Worm (Caenorhabditis elegans) whole organism, early embryonic: ENCODE results near the gene C50F4.4.

ENCODE experiments used
- F13C5.2 ChIP-seq: sonication (generic microtip); optimal IDR thresholded peaks from 2 replicates; lab custom pipeline; 2017; ENCODE audit warnings: mild to moderate bottlenecking, missing genetic modification characterization, inconsistent platforms, missing compliant biosample characterization
- aly-1 ChIP-seq: sonication (generic microtip); optimal IDR thresholded peaks from 2 replicates; lab custom pipeline; 2016; ENCODE audit warnings: missing genetic modification characterization, missing compliant biosample characterization
- ama-1 ChIP-seq: fragments of 150-350 bp; optimal IDR thresholded peaks from 2 replicates; lab custom pipeline; 2014
- ceh-36 ChIP-seq: sonication (generic microtip); optimal IDR thresholded peaks from 2 replicates; lab custom pipeline; 2016; ENCODE audit warnings: missing genetic modification characterization, inconsistent platforms, missing compliant biosample characterization
- ets-7 ChIP-seq: sonication (generic microtip); optimal IDR thresholded peaks from 2 replicates; lab custom pipeline; 2016; ENCODE audit warnings: missing genotype, missing genetic modification characterization, missing compliant biosample characterization
- flt-1 ChIP-seq: fragments of 200-800 bp; sonication (Bioruptor generic); IDR thresholded peaks from 2 replicates; pipeline ENCODE4 v1.3.6; 2022; ENCODE audit warnings: missing genetic modification characterization, missing compliant biosample characterization
- hmbx-1 ChIP-seq: sonication (generic microtip); optimal IDR thresholded peaks from 2 replicates; lab custom pipeline; 2016; ENCODE audit warnings: mild to moderate bottlenecking, missing genetic modification characterization, missing compliant biosample characterization
- pes-1 ChIP-seq: fragments of 200-800 bp; sonication (Bioruptor generic); IDR thresholded peaks from 2 replicates; pipeline ENCODE4 v1.3.6; 2022; ENCODE audit warnings: missing genetic modification reagents, missing genetic modification characterization, missing compliant biosample characterization
- scrt-1 ChIP-seq: fragments of 200-800 bp; sonication (Bioruptor generic); IDR thresholded peaks from 2 replicates; pipeline ENCODE4 v1.3.6; 2022; ENCODE audit warnings: missing genetic modification characterization, missing compliant biosample characterization
- sea-1 ChIP-seq: fragments of 200-800 bp; sonication (Bioruptor generic); conservative IDR thresholded peaks from 2 replicates; pipeline ENCODE4 v1.3.6; 2022; ENCODE audit warnings: missing genetic modification characterization, missing compliant biosample characterization
- tbx-37 ChIP-seq: fragments of 200-800 bp; sonication (Bioruptor generic); conservative IDR thresholded peaks from 2 replicates; pipeline ENCODE4 v1.3.6; 2022; ENCODE audit warnings: missing genetic modification reagents, missing genetic modification characterization, missing compliant biosample characterization
- tra-4 ChIP-seq: sonication (generic microtip); optimal IDR thresholded peaks from 2 replicates; lab custom pipeline; 2017; ENCODE audit warnings: missing genetic modification characterization, missing compliant biosample characterization

- TF ChIP-seq ets-7 (tag; lab: Kevin White, UChicago) (no peak), aly-1 (tag; lab: Kevin White, UChicago) (no peak), ama-1 (no peak), flt-1 (GFP tag; lab: Robert Waterston, UW) (no peak), hmbx-1 (tag; lab: Kevin White, UChicago) (no peak), F13C5.2 (tag; lab: Kevin White, UChicago) (no peak), tbx-37 (GFP tag; lab: Robert Waterston, UW) (no peak), tra-4 (no peak), ceh-36 (tag; lab: Kevin White, UChicago) (no peak), sea-1 (GFP tag; lab: Robert Waterston, UW) (no peak), pes-1 (GFP tag; lab: Robert Waterston, UW) (no peak), scrt-1 (GFP tag; lab: Robert Waterston, UW) (no peak)
These were observed 5.1 kb upstream of the C50F4.4 start, which contains the start of the genes C50F4.10 and pfk-1.2 for ce11 chrV:9531477-9531876.
